Fruit fly (Drosophila melanogaster): ENCODE results near the gene Cpr72Ea.
A peak's percentile ranks its signal among the peaks of the same experiment; 100 is the strongest.

The Cpr72Ea gene

dm6 chr3L:16356171-16356765, 6.1 kb upstream of the Cpr72Ea start:
- no peak for TF ChIP-seq CG6683 (GFP tag; optimal IDR thresholded peaks at IDR 0.05)
- TF ChIP-seq CG10565 (GFP tag; optimal IDR thresholded peaks at IDR 0.05), result no peak
- TF ChIP-seq psq (GFP tag; optimal IDR thresholded peaks at IDR 0.05), result no peak
- TF ChIP-seq Hmr (GFP tag; optimal IDR thresholded peaks at IDR 0.05), result no peak
- TF ChIP-seq Elba2 (GFP tag; optimal IDR thresholded peaks at IDR 0.05), result no peak
- TF ChIP-seq CG31224 (GFP tag; IDR thresholded peaks at IDR 0.05), result peak; percentile 74
- no peak for TF ChIP-seq CG18011 (GFP tag; optimal IDR thresholded peaks at IDR 0.05)
- no peak for TF ChIP-seq inv (GFP tag; IDR thresholded peaks at IDR 0.05; ENCODE audit: partially characterized antibody)
- TF ChIP-seq CG10959 (GFP tag; IDR thresholded peaks at IDR 0.05), result no peak
- no peak for TF ChIP-seq insv (GFP tag; optimal IDR thresholded peaks at IDR 0.05)
- peak; percentile 48 for TF ChIP-seq CG15514 (GFP tag; optimal IDR thresholded peaks at IDR 0.05)
- no peak for TF ChIP-seq ab (GFP tag; optimal IDR thresholded peaks at IDR 0.05)
- TF ChIP-seq salm (tag; optimal IDR thresholded peaks at IDR 0.05), result no peak
- TF ChIP-seq pita (GFP tag; optimal IDR thresholded peaks at IDR 0.05), result no peak
- no peak for TF ChIP-seq CG42726 (GFP tag; IDR thresholded peaks at IDR 0.05; ENCODE audit: partially characterized antibody)
- TF ChIP-seq CG6654 (GFP tag; optimal IDR thresholded peaks at IDR 0.05), result no peak
- TF ChIP-seq org-1 (GFP tag; optimal IDR thresholded peaks at IDR 0.05), result no peak
- no peak for TF ChIP-seq CG17912 (GFP tag; optimal IDR thresholded peaks at IDR 0.05)
- no peak for TF ChIP-seq Fer2 (tag; optimal IDR thresholded peaks at IDR 0.05)
- no peak for TF ChIP-seq onecut (GFP tag; IDR thresholded peaks at IDR 0.05)
- peak; percentile 41; the same call in 1 of the 3 replicates for TF ChIP-seq CG34224 (GFP tag; IDR thresholded peaks at IDR 0.05; ENCODE audit: partially characterized antibody)
- TF ChIP-seq Fer1 (GFP tag; optimal IDR thresholded peaks at IDR 0.05), result peak; percentile 25
- no peak for TF ChIP-seq Opbp (GFP tag; IDR thresholded peaks at IDR 0.05; ENCODE audit: partially characterized antibody)
- 0 out of 2 replicates have a peak, but pooled peaks have one; percentile 17 for TF ChIP-seq CG10321 (GFP tag; IDR thresholded peaks at IDR 0.05)
- no peak for TF ChIP-seq hth (optimal IDR thresholded peaks at IDR 0.05)
- TF ChIP-seq aop (GFP tag; IDR thresholded peaks at IDR 0.05), result no peak
- no peak for TF ChIP-seq H15 (GFP tag; IDR thresholded peaks at IDR 0.05)
- TF ChIP-seq CG14710 (tag; optimal IDR thresholded peaks at IDR 0.05), result no peak
- TF ChIP-seq CG7745 (tag; optimal IDR thresholded peaks at IDR 0.05), result no peak
- TF ChIP-seq Nf-YA (GFP tag; IDR thresholded peaks at IDR 0.05), result no peak
- TF ChIP-seq ewg (GFP tag; optimal IDR thresholded peaks at IDR 0.05), result no peak
- TF ChIP-seq CrebB (tag; optimal IDR thresholded peaks at IDR 0.05), result no peak
- 0 out of 3 replicates have a peak, but pooled peaks have one; percentile 25 for TF ChIP-seq z (GFP tag; IDR thresholded peaks at IDR 0.05)
- TF ChIP-seq dmrt99B (tag; optimal IDR thresholded peaks at IDR 0.05), result no peak
- TF ChIP-seq emc (GFP tag; optimal IDR thresholded peaks at IDR 0.05), result no peak
- TF ChIP-seq sima (GFP tag; optimal IDR thresholded peaks at IDR 0.05), result no peak
- TF ChIP-seq CG18619 (GFP tag; optimal IDR thresholded peaks at IDR 0.05), result no peak
- TF ChIP-seq CG13123 (GFP tag; optimal IDR thresholded peaks at IDR 0.05), result no peak
- no peak for TF ChIP-seq CG2199 (GFP tag; IDR thresholded peaks at IDR 0.05)
- TF ChIP-seq maf-S (GFP tag; optimal IDR thresholded peaks at IDR 0.05), result no peak
- peak; percentile 11 for TF ChIP-seq CG10543 (GFP tag; optimal IDR thresholded peaks at IDR 0.05)
- TF ChIP-seq CG30431 (GFP tag; optimal IDR thresholded peaks at IDR 0.05), result no peak
- TF ChIP-seq Myb (GFP tag; optimal IDR thresholded peaks at IDR 0.05), result no peak
- TF ChIP-seq CG18476 (GFP tag; optimal IDR thresholded peaks at IDR 0.05), result no peak
- TF ChIP-seq CG8281 (tag; optimal IDR thresholded peaks at IDR 0.05), result no peak
- no peak for TF ChIP-seq CG1529 (GFP tag; optimal IDR thresholded peaks at IDR 0.05)
- no peak for TF ChIP-seq CG4360 (GFP tag; IDR thresholded peaks at IDR 0.05)
- TF ChIP-seq B-H2 (GFP tag; optimal IDR thresholded peaks at IDR 0.05), result peak; percentile 46
- no peak for TF ChIP-seq CG7372 (GFP tag; IDR thresholded peaks at IDR 0.05)
- no peak for TF ChIP-seq CG15601 (tag; optimal IDR thresholded peaks at IDR 0.05)
- TF ChIP-seq CG12104 (GFP tag; optimal IDR thresholded peaks at IDR 0.05), result no peak
